Fruit fly (Drosophila melanogaster) whole organism, embryonic: ENCODE data around the gene CHES-1-like.

Experiments used
- Abd-B ChIP-seq: fragments of 200-800 bp; sonication (Bioruptor generic); optimal IDR thresholded peaks from 2 replicates; lab custom pipeline; 2018; ENCODE audit warnings: missing biosample characterization, mild to moderate bottlenecking, missing genetic modification characterization, moderate library complexity
- Ada2b ChIP-seq: fragments of 200-800 bp; sonication (Bioruptor generic); IDR thresholded peaks from 2 replicates; pipeline ENCODE4 v1.3.6; 2022; ENCODE audit warnings: missing biosample characterization, missing genetic modification characterization
- Adf1 ChIP-seq: fragments of 200-800 bp; sonication (Bioruptor generic); IDR thresholded peaks from 2 replicates; pipeline ENCODE4 v1.3.6; 2022; ENCODE audit warnings: missing biosample characterization, missing genetic modification characterization
- Atf3 ChIP-seq: fragments of 200-800 bp; sonication (Bioruptor generic); optimal IDR thresholded peaks from 3 replicates; lab custom pipeline; 2016; ENCODE audit warnings: missing biosample characterization, missing genetic modification characterization
- CG10543 ChIP-seq: fragments of 200-800 bp; sonication (Bioruptor generic); optimal IDR thresholded peaks from 3 replicates; lab custom pipeline; 2017; ENCODE audit warnings: missing biosample characterization, mild to moderate bottlenecking, missing genetic modification characterization, moderate library complexity
- CG10654 ChIP-seq: fragments of 200-800 bp; sonication (Bioruptor generic); optimal IDR thresholded peaks from 2 replicates; lab custom pipeline; 2016; ENCODE audit warnings: missing biosample characterization, missing genetic modification characterization
- CG10979 ChIP-seq: fragments of 200-800 bp; sonication (Bioruptor generic); optimal IDR thresholded peaks from 2 replicates; lab custom pipeline; 2018; ENCODE audit warnings: missing biosample characterization, mild to moderate bottlenecking, missing genetic modification characterization, moderate library complexity
- CG12236 ChIP-seq: fragments of 200-800 bp; sonication (Bioruptor generic); optimal IDR thresholded peaks from 2 replicates; lab custom pipeline; 2016; ENCODE audit warnings: missing biosample characterization, missing genetic modification characterization
- CG12391 ChIP-seq: fragments of 200-800 bp; sonication (Bioruptor generic); optimal IDR thresholded peaks from 3 replicates; lab custom pipeline; 2018; ENCODE audit warnings: missing biosample characterization, mild to moderate bottlenecking, missing genetic modification characterization, moderate library complexity
- CG12744 ChIP-seq: fragments of 200-800 bp; sonication (Bioruptor generic); optimal IDR thresholded peaks from 2 replicates; lab custom pipeline; 2016; ENCODE audit warnings: missing biosample characterization, missing genetic modification characterization
- CG13296 ChIP-seq: fragments of 200-800 bp; sonication (Bioruptor generic); optimal IDR thresholded peaks from 3 replicates; lab custom pipeline; 2018; ENCODE audit warnings: missing biosample characterization, mild to moderate bottlenecking, missing genetic modification characterization
- CG13775 ChIP-seq: fragments of 200-800 bp; sonication (Bioruptor generic); optimal IDR thresholded peaks from 3 replicates; lab custom pipeline; 2017; ENCODE audit warnings: missing biosample characterization, mild to moderate bottlenecking, missing genetic modification characterization
- CG14965 ChIP-seq: fragments of 200-800 bp; sonication (Bioruptor generic); optimal IDR thresholded peaks from 2 replicates; lab custom pipeline; 2016; ENCODE audit warnings: missing biosample characterization, missing genetic modification characterization, borderline replicate concordance
- CG16863 ChIP-seq: fragments of 200-800 bp; sonication (Bioruptor generic); optimal IDR thresholded peaks from 3 replicates; lab custom pipeline; 2016; ENCODE audit warnings: missing biosample characterization, missing genetic modification characterization
- CG17912 ChIP-seq: fragments of 200-800 bp; sonication (Bioruptor generic); optimal IDR thresholded peaks from 2 replicates; lab custom pipeline; 2018; ENCODE audit warnings: missing biosample characterization, mild to moderate bottlenecking, missing genetic modification characterization
- CG18011 ChIP-seq: fragments of 200-800 bp; sonication (Bioruptor generic); optimal IDR thresholded peaks from 2 replicates; lab custom pipeline; 2017; ENCODE audit warnings: missing biosample characterization, missing genetic modification characterization, mild to moderate bottlenecking, moderate library complexity, missing genotype
- CG34422 ChIP-seq: fragments of 200-800 bp; sonication (Bioruptor generic); IDR thresholded peaks from 3 replicates; pipeline ENCODE4 v1.3.6; 2022; ENCODE audit warnings: missing biosample characterization, missing genetic modification characterization
- CG5180 ChIP-seq: fragments of 200-800 bp; sonication (Bioruptor generic); optimal IDR thresholded peaks from 3 replicates; lab custom pipeline; 2017; ENCODE audit warnings: missing biosample characterization, missing genetic modification characterization, mild to moderate bottlenecking, moderate library complexity, missing genetic modification reagents
- CG6791 ChIP-seq: fragments of 200-800 bp; sonication (Bioruptor generic); IDR thresholded peaks from 3 replicates; pipeline ENCODE4 v1.3.6; 2022; ENCODE audit warnings: missing biosample characterization, missing genetic modification characterization; ENCODE audit not compliant: partially characterized antibody
- Chrac-16 ChIP-seq: fragments of 200-800 bp; sonication (Bioruptor generic); optimal IDR thresholded peaks from 3 replicates; lab custom pipeline; 2016; ENCODE audit warnings: missing biosample characterization, missing genetic modification characterization
- Dek ChIP-seq: fragments of 200-800 bp; sonication (Bioruptor generic); optimal IDR thresholded peaks from 3 replicates; lab custom pipeline; 2019; ENCODE audit warnings: missing biosample characterization, mild to moderate bottlenecking, missing genetic modification characterization, moderate library complexity
- Dref ChIP-seq: fragments of 200-800 bp; sonication (Bioruptor generic); IDR thresholded peaks from 2 replicates; pipeline ENCODE4 v1.3.6; 2022; ENCODE audit warnings: missing biosample characterization, missing genetic modification characterization
- E2f2 ChIP-seq: fragments of 200-800 bp; sonication (Bioruptor generic); IDR thresholded peaks from 2 replicates; pipeline ENCODE4 v1.3.6; 2022; ENCODE audit warnings: missing biosample characterization, missing genetic modification characterization
- Hr39 ChIP-seq: fragments of >200 bp; optimal IDR thresholded peaks from 2 replicates; lab custom pipeline; 2017
- Hsf ChIP-seq: fragments of 200-800 bp; sonication (Bioruptor generic); optimal IDR thresholded peaks from 3 replicates; lab custom pipeline; 2016; ENCODE audit warnings: missing biosample characterization, missing genetic modification characterization
- Med ChIP-seq: fragments of 200-800 bp; sonication (Bioruptor generic); peaks from one replicate; lab custom pipeline; 2016; ENCODE audit warnings: missing biosample characterization, missing genetic modification characterization, mild to moderate bottlenecking, inconsistent platforms, moderate library complexity
- Oaz ChIP-seq: fragments of 200-800 bp; sonication (Bioruptor generic); IDR thresholded peaks from 2 replicates; pipeline ENCODE4 v1.3.6; 2022; ENCODE audit warnings: missing biosample characterization, missing genetic modification characterization
- Usf ChIP-seq: fragments of 200-800 bp; sonication (Bioruptor generic); optimal IDR thresholded peaks from 2 replicates; lab custom pipeline; 2017; ENCODE audit warnings: missing genotype, missing biosample characterization, missing genetic modification characterization
- abd-A ChIP-seq: fragments of 200-800 bp; sonication (Bioruptor generic); optimal IDR thresholded peaks from 3 replicates; lab custom pipeline; 2019; ENCODE audit warnings: missing biosample characterization, mild to moderate bottlenecking, missing genetic modification characterization, moderate library complexity
- al ChIP-seq: fragments of 200-800 bp; sonication (Bioruptor generic); IDR thresholded peaks from 2 replicates; pipeline ENCODE4 v1.3.6; 2022; ENCODE audit warnings: missing biosample characterization, missing genetic modification characterization
- aop ChIP-seq: fragments of 200-800 bp; sonication (Bioruptor generic); IDR thresholded peaks from 2 replicates; pipeline ENCODE4 v1.3.6; 2022; ENCODE audit warnings: missing biosample characterization, missing genetic modification characterization
- ems ChIP-seq: fragments of 200-800 bp; sonication (Bioruptor generic); optimal IDR thresholded peaks from 3 replicates; lab custom pipeline; 2016; ENCODE audit warnings: missing biosample characterization, missing genetic modification characterization
- ewg ChIP-seq: fragments of 200-800 bp; sonication (Bioruptor generic); optimal IDR thresholded peaks from 3 replicates; lab custom pipeline; 2017; ENCODE audit warnings: mild to moderate bottlenecking, missing biosample characterization, missing genetic modification reagents, missing genetic modification characterization
- eyg ChIP-seq: fragments of 200-800 bp; sonication (Bioruptor generic); optimal IDR thresholded peaks from 3 replicates; lab custom pipeline; 2016; ENCODE audit warnings: missing biosample characterization, missing genetic modification characterization
- fd96Cb ChIP-seq: fragments of 200-800 bp; sonication (Bioruptor generic); optimal IDR thresholded peaks from 2 replicates; lab custom pipeline; 2018; ENCODE audit warnings: missing biosample characterization, mild to moderate bottlenecking, missing genetic modification characterization, moderate library complexity
- fru ChIP-seq: fragments of >200 bp; optimal IDR thresholded peaks from 2 replicates; lab custom pipeline; 2017
- gro ChIP-seq: fragments of 200-800 bp; sonication (Bioruptor generic); optimal IDR thresholded peaks from 2 replicates; lab custom pipeline; 2016; ENCODE audit warnings: missing biosample characterization, missing genetic modification characterization
- h ChIP-seq: fragments of >200 bp; optimal IDR thresholded peaks from 2 replicates; lab custom pipeline; 2017
- jigr1 ChIP-seq: fragments of 200-800 bp; sonication (Bioruptor generic); IDR thresholded peaks from 3 replicates; pipeline ENCODE4 v1.3.6; 2022; ENCODE audit warnings: missing biosample characterization, missing genetic modification characterization
- kay ChIP-seq: fragments of 200-800 bp; sonication (Bioruptor generic); optimal IDR thresholded peaks from 2 replicates; lab custom pipeline; 2016; ENCODE audit warnings: missing biosample characterization, missing genetic modification characterization
- knrl ChIP-seq: fragments of 200-800 bp; sonication (Bioruptor generic); IDR thresholded peaks from 3 replicates; pipeline ENCODE4 v1.3.6; 2022; ENCODE audit warnings: missing biosample characterization, missing genetic modification characterization; ENCODE audit not compliant: partially characterized antibody
- nom ChIP-seq: fragments of 200-800 bp; sonication (Bioruptor generic); optimal IDR thresholded peaks from 2 replicates; lab custom pipeline; 2017; ENCODE audit warnings: missing biosample characterization, missing genetic modification characterization, mild to moderate bottlenecking, moderate library complexity, missing genetic modification reagents
- pnt ChIP-seq: fragments of 200-800 bp; sonication (Bioruptor generic); optimal IDR thresholded peaks from 3 replicates; lab custom pipeline; 2016; ENCODE audit warnings: missing biosample characterization, missing genetic modification characterization
- slou ChIP-seq: fragments of 200-800 bp; sonication (Bioruptor generic); optimal IDR thresholded peaks from 3 replicates; lab custom pipeline; 2016; ENCODE audit warnings: missing biosample characterization, missing genetic modification characterization
- ssp ChIP-seq: fragments of 200-800 bp; sonication (Bioruptor generic); IDR thresholded peaks from 2 replicates; pipeline ENCODE4 v1.3.6; 2022; ENCODE audit warnings: missing biosample characterization, missing genetic modification characterization
- tx ChIP-seq: fragments of 200-800 bp; sonication (Bioruptor generic); optimal IDR thresholded peaks from 2 replicates; lab custom pipeline; 2016; ENCODE audit warnings: missing biosample characterization, missing genetic modification characterization
- vvl ChIP-seq: fragments of 200-800 bp; sonication (Bioruptor generic); IDR thresholded peaks from 2 replicates; pipeline ENCODE4 v1.3.6; 2022; ENCODE audit warnings: missing biosample characterization, missing genetic modification characterization
- wor ChIP-seq: fragments of 200-800 bp; sonication (Bioruptor generic); IDR thresholded peaks from 2 replicates; pipeline ENCODE4 v1.3.6; 2022; ENCODE audit warnings: missing biosample characterization, missing genetic modification characterization

Gene CHES-1-like

dm6 chrX:7699584-7700238 is 9.5 kb downstream of the CHES-1-like start:
- TF ChIP-seq CG12391 (tag; lab: Kevin White, UChicago) (no peak), CG12236 (no peak), nom (GFP tag; lab: Kevin White, UChicago) (peak; percentile 50), CG13775 (no peak), Ada2b (GFP tag; lab: Robert Waterston, UW) (no peak), E2f2 (GFP tag; lab: Robert Waterston, UW) (no peak)

dm6 chrX:7698000-7698896 is 10.9 kb downstream of the CHES-1-like start:
- TF ChIP-seq knrl (GFP tag; lab: Robert Waterston, UW), result no peak
- TF ChIP-seq kay, result peak; percentile 84
- TF ChIP-seq ewg, result peak; percentile 91
- peak; percentile 96 for TF ChIP-seq Dek (tag; lab: Kevin White, UChicago)
- TF ChIP-seq wor, result peak; percentile 91
- no peak for TF ChIP-seq CG17912 (GFP tag; lab: Kevin White, UChicago)
- peak; percentile 96 for TF ChIP-seq CG13296 (GFP tag; lab: Kevin White, UChicago)
- peak; percentile 93 for TF ChIP-seq CG10979 (tag; lab: Kevin White, UChicago)
- no peak for TF ChIP-seq fru (lab: Kevin White, UChicago)
- TF ChIP-seq Atf3 (GFP tag; lab: Kevin White, UChicago), result peak; percentile 80
- TF ChIP-seq CG14965 (GFP tag; lab: Kevin White, UChicago), result peak; percentile 36
- TF ChIP-seq Usf, result peak; percentile 82
- peak; percentile 96 for TF ChIP-seq Abd-B (GFP tag; lab: Kevin White, UChicago)
- TF ChIP-seq fd96Cb (tag; lab: Kevin White, UChicago), result peak; percentile 96
- peak; percentile 81 for TF ChIP-seq Adf1
- no peak for TF ChIP-seq Dref (GFP tag; lab: Robert Waterston, UW)
- peak; percentile 85 for TF ChIP-seq CG18011
- TF ChIP-seq pnt (GFP tag; lab: Kevin White, UChicago), result peak; percentile 78
- peak; percentile 87 for TF ChIP-seq tx (GFP tag; lab: Kevin White, UChicago)
- peak; percentile 88 for TF ChIP-seq jigr1 (GFP tag; lab: Robert Waterston, UW)
- peak; percentile 90 for TF ChIP-seq slou (GFP tag; lab: Kevin White, UChicago)
- TF ChIP-seq CG34422 (GFP tag; lab: Robert Waterston, UW), result peak; percentile 97
- TF ChIP-seq ssp (GFP tag; lab: Robert Waterston, UW), result peak; percentile 87
- TF ChIP-seq CG12744 (GFP tag; lab: Kevin White, UChicago), result peak; percentile 89
- TF ChIP-seq CG5180 (GFP tag; lab: Kevin White, UChicago), result peak; percentile 88
- peak; percentile 91 for TF ChIP-seq gro (GFP tag; lab: Kevin White, UChicago)
- peak; percentile 95 for TF ChIP-seq Hsf (GFP tag; lab: Kevin White, UChicago)
- no peak for TF ChIP-seq CG6791 (GFP tag; lab: Robert Waterston, UW)
- peak; percentile 92 for TF ChIP-seq al (GFP tag; lab: Robert Waterston, UW)
- TF ChIP-seq h, result no peak
- TF ChIP-seq Med (GFP tag; lab: Kevin White, UChicago), result peak; percentile 98
- peak; percentile 96 for TF ChIP-seq Oaz (GFP tag; lab: Robert Waterston, UW)
- TF ChIP-seq Chrac-16, result peak; percentile 87
- peak; percentile 98 for TF ChIP-seq vvl (GFP tag; lab: Robert Waterston, UW)
- peak; percentile 89 for TF ChIP-seq CG10654 (GFP tag; lab: Kevin White, UChicago)
- TF ChIP-seq eyg (GFP tag; lab: Kevin White, UChicago), result peak; percentile 79
- peak; percentile 50 for TF ChIP-seq abd-A (tag; lab: Kevin White, UChicago)
- TF ChIP-seq CG16863, result peak; percentile 89
- peak; percentile 91 for TF ChIP-seq ems (GFP tag; lab: Kevin White, UChicago)
- no peak for TF ChIP-seq Hr39 (lab: Kevin White, UChicago)
- TF ChIP-seq aop, result peak; percentile 80; the same call in 1 of the 2 replicates
- TF ChIP-seq CG10543 (GFP tag; lab: Kevin White, UChicago), result peak; percentile 90
